Fruit fly (Drosophila melanogaster) whole organism, prepupa: ENCODE measurements around the gene CG13088.

ENCODE experiments used
- Blimp-1 ChIP-seq: fragments of 200-800 bp; sonication (Bioruptor generic); optimal IDR thresholded peaks from 3 replicates; lab custom pipeline; 2017; ENCODE audit warnings: missing biosample characterization, missing genetic modification characterization, mild to moderate bottlenecking, moderate library complexity, missing genetic modification reagents
- CG10631 ChIP-seq: fragments of 200-800 bp; sonication (Bioruptor generic); optimal IDR thresholded peaks from 2 replicates; lab custom pipeline; 2016; ENCODE audit warnings: missing biosample characterization, missing genetic modification characterization
- CG10669 ChIP-seq: fragments of 200-800 bp; sonication (Bioruptor generic); optimal IDR thresholded peaks from 3 replicates; lab custom pipeline; 2018; ENCODE audit warnings: missing biosample characterization, mild to moderate bottlenecking, missing genetic modification characterization, moderate library complexity
- CG11762 ChIP-seq: fragments of 200-800 bp; sonication (Bioruptor generic); optimal IDR thresholded peaks from 3 replicates; lab custom pipeline; 2016; ENCODE audit warnings: missing biosample characterization, missing genetic modification characterization; ENCODE audit not compliant: insufficient read depth
- CG15336 ChIP-seq: fragments of 200-800 bp; sonication (Bioruptor generic); IDR thresholded peaks from 2 replicates; pipeline ENCODE4 v1.3.6; 2022; ENCODE audit warnings: missing biosample characterization, missing genetic modification characterization
- CG1621 ChIP-seq: fragments of 200-800 bp; sonication (Bioruptor generic); optimal IDR thresholded peaks from 3 replicates; lab custom pipeline; 2018; ENCODE audit warnings: missing biosample characterization, mild to moderate bottlenecking, missing genetic modification characterization
- CG16779 ChIP-seq: fragments of 200-800 bp; sonication (Bioruptor generic); optimal IDR thresholded peaks from 3 replicates; lab custom pipeline; 2017; ENCODE audit warnings: missing biosample characterization, mild to moderate bottlenecking, missing genetic modification characterization
- CG3032 ChIP-seq: fragments of 200-800 bp; optimal IDR thresholded peaks from 2 replicates; lab custom pipeline; 2019; ENCODE audit warnings: missing biosample characterization, mild to moderate bottlenecking, missing genetic modification characterization, moderate library complexity
- CG31627 ChIP-seq: fragments of 200-800 bp; sonication (Bioruptor generic); optimal IDR thresholded peaks from 3 replicates; lab custom pipeline; 2016; ENCODE audit warnings: missing biosample characterization, missing genetic modification characterization
- CG32006 ChIP-seq: fragments of 200-800 bp; sonication (Bioruptor generic); optimal IDR thresholded peaks from 3 replicates; lab custom pipeline; 2017; ENCODE audit warnings: missing biosample characterization, mild to moderate bottlenecking, missing genetic modification characterization
- CG34406 ChIP-seq: fragments of 200-800 bp; sonication (Bioruptor generic); optimal IDR thresholded peaks from 3 replicates; lab custom pipeline; 2016; ENCODE audit warnings: missing biosample characterization, missing genetic modification characterization
- CG4318 ChIP-seq: fragments of 200-800 bp; sonication (Bioruptor generic); optimal IDR thresholded peaks from 3 replicates; lab custom pipeline; 2017; ENCODE audit warnings: missing biosample characterization, mild to moderate bottlenecking, missing genetic modification characterization
- CG6163 ChIP-seq: fragments of 200-800 bp; sonication (Bioruptor generic); IDR thresholded peaks from 3 replicates; pipeline ENCODE4 v1.3.6; 2022; ENCODE audit warnings: missing biosample characterization, missing genetic modification characterization
- CG6792 ChIP-seq: fragments of 200-800 bp; sonication (Bioruptor generic); optimal IDR thresholded peaks from 3 replicates; lab custom pipeline; 2016; ENCODE audit warnings: missing biosample characterization, missing genetic modification characterization
- CG6854 ChIP-seq: fragments of 200-800 bp; sonication (Bioruptor generic); optimal IDR thresholded peaks from 2 replicates; lab custom pipeline; 2017; ENCODE audit warnings: missing biosample characterization, mild to moderate bottlenecking, missing genetic modification characterization
- CG7368 ChIP-seq: fragments of 200-800 bp; sonication (Bioruptor generic); optimal IDR thresholded peaks from 3 replicates; lab custom pipeline; 2016; ENCODE audit warnings: missing biosample characterization, missing genetic modification characterization
- CG8119 ChIP-seq: fragments of 200-800 bp; sonication (Bioruptor generic); IDR thresholded peaks from 3 replicates; pipeline ENCODE4 v1.3.6; 2022; ENCODE audit warnings: missing biosample characterization, missing genetic modification characterization
- CG8319 ChIP-seq: fragments of 200-800 bp; sonication (Bioruptor generic); optimal IDR thresholded peaks from 3 replicates; lab custom pipeline; 2016; ENCODE audit warnings: missing biosample characterization, missing genetic modification characterization
- CG8632 ChIP-seq: fragments of 200-800 bp; sonication (Bioruptor generic); optimal IDR thresholded peaks from 3 replicates; lab custom pipeline; 2016; ENCODE audit warnings: missing biosample characterization, missing genetic modification characterization
- CG9139 ChIP-seq: fragments of 200-800 bp; sonication (Bioruptor generic); optimal IDR thresholded peaks from 3 replicates; lab custom pipeline; 2017; ENCODE audit warnings: missing biosample characterization, mild to moderate bottlenecking, missing genetic modification characterization
- Eip78C ChIP-seq: fragments of 200-800 bp; sonication (Bioruptor generic); peaks from one replicate; lab custom pipeline; 2016; ENCODE audit warnings: missing biosample characterization, missing genetic modification characterization
- Eip93F ChIP-seq: fragments of 200-800 bp; sonication (Bioruptor generic); optimal IDR thresholded peaks from 2 replicates; lab custom pipeline; 2016; ENCODE audit warnings: missing biosample characterization, mild to moderate bottlenecking, missing genetic modification characterization
- Ets96B ChIP-seq: fragments of 200-800 bp; optimal IDR thresholded peaks from 2 replicates; lab custom pipeline; 2019; ENCODE audit warnings: missing biosample characterization, mild to moderate bottlenecking, missing genetic modification characterization, moderate library complexity
- Gug ChIP-seq: fragments of 200-800 bp; sonication (Bioruptor generic); IDR thresholded peaks from 2 replicates; pipeline ENCODE4 v1.3.6; 2022; ENCODE audit warnings: missing biosample characterization, missing genetic modification characterization
- Hr38 ChIP-seq: sonication (Bioruptor generic); optimal IDR thresholded peaks from 2 replicates; lab custom pipeline; 2016; ENCODE audit warnings: missing biosample characterization, missing genetic modification characterization
- Hr39 ChIP-seq: fragments of 200-800 bp; sonication (Bioruptor generic); optimal IDR thresholded peaks from 2 replicates; lab custom pipeline; 2016; ENCODE audit warnings: missing biosample characterization, missing genetic modification characterization
- Hr4 ChIP-seq: fragments of 200-800 bp; sonication (Bioruptor generic); optimal IDR thresholded peaks from 3 replicates; lab custom pipeline; 2016; ENCODE audit warnings: missing biosample characterization, missing genetic modification characterization
- Lpt ChIP-seq: fragments of 200-800 bp; sonication (Bioruptor generic); optimal IDR thresholded peaks from 3 replicates; lab custom pipeline; 2016; ENCODE audit warnings: missing biosample characterization, missing genetic modification characterization
- Met ChIP-seq: fragments of 200-800 bp; sonication (Bioruptor generic); optimal IDR thresholded peaks from 3 replicates; lab custom pipeline; 2016; ENCODE audit warnings: missing biosample characterization, missing genetic modification characterization
- OdsH ChIP-seq: fragments of 200-800 bp; sonication (Bioruptor generic); optimal IDR thresholded peaks from 3 replicates; lab custom pipeline; 2016; ENCODE audit warnings: missing biosample characterization, missing genetic modification characterization
- Smox ChIP-seq: fragments of 200-800 bp; sonication (Bioruptor generic); optimal IDR thresholded peaks from 3 replicates; lab custom pipeline; 2016; ENCODE audit warnings: missing biosample characterization, missing genetic modification characterization
- Sox102F ChIP-seq: fragments of 200-800 bp; sonication (Bioruptor generic); optimal IDR thresholded peaks from 2 replicates; lab custom pipeline; 2016; ENCODE audit warnings: missing biosample characterization, mild to moderate bottlenecking, missing genetic modification characterization
- Sox15 ChIP-seq: fragments of 200-800 bp; sonication (Bioruptor generic); optimal IDR thresholded peaks from 3 replicates; lab custom pipeline; 2016; ENCODE audit warnings: missing biosample characterization, missing genetic modification characterization
- achi ChIP-seq: fragments of 200-800 bp; sonication (Bioruptor generic); optimal IDR thresholded peaks from 3 replicates; lab custom pipeline; 2016; ENCODE audit warnings: missing biosample characterization, missing genetic modification characterization
- acj6 ChIP-seq: fragments of 200-800 bp; sonication (Bioruptor generic); optimal IDR thresholded peaks from 3 replicates; lab custom pipeline; 2016; ENCODE audit warnings: missing biosample characterization, missing genetic modification characterization
- cyc ChIP-seq: fragments of 200-800 bp; sonication (Bioruptor generic); optimal IDR thresholded peaks from 3 replicates; lab custom pipeline; 2016; ENCODE audit warnings: missing biosample characterization, missing genetic modification characterization
- dac ChIP-seq: fragments of 200-800 bp; sonication (Bioruptor generic); optimal IDR thresholded peaks from 2 replicates; lab custom pipeline; 2017; ENCODE audit warnings: missing biosample characterization, mild to moderate bottlenecking, missing genetic modification characterization
- dsx ChIP-seq: fragments of 200-800 bp; optimal IDR thresholded peaks from 3 replicates; lab custom pipeline; 2019; ENCODE audit warnings: missing biosample characterization, mild to moderate bottlenecking, missing genetic modification characterization, moderate library complexity; ENCODE audit not compliant: poor library complexity, severe bottlenecking
- eg ChIP-seq: fragments of 200-800 bp; sonication (Bioruptor generic); IDR thresholded peaks from 3 replicates; pipeline ENCODE4 v1.3.6; 2022; ENCODE audit warnings: missing biosample characterization, missing genetic modification characterization
- esn ChIP-seq: fragments of 200-800 bp; sonication (Bioruptor generic); optimal IDR thresholded peaks from 2 replicates; lab custom pipeline; 2016; ENCODE audit warnings: missing biosample characterization, mild to moderate bottlenecking, missing genetic modification characterization, moderate library complexity
- fd59A ChIP-seq: fragments of 200-800 bp; sonication (Bioruptor generic); optimal IDR thresholded peaks from 2 replicates; lab custom pipeline; 2017; ENCODE audit warnings: missing biosample characterization, mild to moderate bottlenecking, missing genetic modification characterization, missing genetic modification reagents
- fd85E ChIP-seq: fragments of 200-800 bp; sonication (Bioruptor generic); optimal IDR thresholded peaks from 3 replicates; lab custom pipeline; 2016; ENCODE audit warnings: missing biosample characterization, missing genetic modification characterization
- lz ChIP-seq: fragments of 200-800 bp; sonication (Bioruptor generic); optimal IDR thresholded peaks from 3 replicates; lab custom pipeline; 2016; ENCODE audit warnings: missing biosample characterization, missing genetic modification characterization
- net ChIP-seq: fragments of 200-800 bp; sonication (Bioruptor generic); optimal IDR thresholded peaks from 3 replicates; lab custom pipeline; 2016; ENCODE audit warnings: missing biosample characterization, missing genetic modification characterization
- pdm3 ChIP-seq: fragments of 200-800 bp; sonication (Bioruptor generic); optimal IDR thresholded peaks from 3 replicates; lab custom pipeline; 2016; ENCODE audit warnings: missing biosample characterization, missing genetic modification characterization
- spab ChIP-seq: fragments of 200-800 bp; sonication (Bioruptor generic); optimal IDR thresholded peaks from 2 replicates; lab custom pipeline; 2017; ENCODE audit warnings: missing biosample characterization, mild to moderate bottlenecking, missing genetic modification characterization, missing genetic modification reagents
- svp ChIP-seq: fragments of 200-800 bp; sonication (Bioruptor generic); peaks from one replicate; lab custom pipeline; 2016; ENCODE audit warnings: missing biosample characterization, missing genetic modification characterization
- topi ChIP-seq: fragments of 200-800 bp; sonication (Bioruptor generic); optimal IDR thresholded peaks from 3 replicates; lab custom pipeline; 2016; ENCODE audit warnings: missing biosample characterization, missing genetic modification characterization
- vri ChIP-seq: fragments of 200-800 bp; sonication (Bioruptor generic); optimal IDR thresholded peaks from 3 replicates; lab custom pipeline; 2016; ENCODE audit warnings: missing biosample characterization, mild to moderate bottlenecking, missing genetic modification characterization

CG13088 gene

dm6 chr2L:8463144-8464106 is 25.4 kb upstream of the CG13088 start, which contains the start of gene Agpat2 (continued):
- TF ChIP-seq CG32006 (GFP tag; lab: Kevin White, UChicago) (peak; percentile 61), CG7368 (GFP tag; lab: Kevin White, UChicago) (peak; percentile 64), Gug (GFP tag; lab: Robert Waterston, UW) (no peak), eg (GFP tag; lab: Robert Waterston, UW) (0 out of 3 replicates have a peak, but pooled peaks have one; percentile 11), CG8632 (GFP tag; lab: Kevin White, UChicago) (peak; percentile 59), svp (GFP tag; lab: Kevin White, UChicago) (peak; percentile 87), fd59A (GFP tag; lab: Kevin White, UChicago) (no peak), achi (GFP tag; lab: Kevin White, UChicago) (peak; percentile 59), CG10631 (GFP tag; lab: Kevin White, UChicago) (peak; percentile 59), dsx (GFP tag; lab: Kevin White, UChicago) (peak; percentile 27), Sox15 (GFP tag; lab: Kevin White, UChicago) (peak; percentile 28), Blimp-1 (GFP tag; lab: Kevin White, UChicago) (peak; percentile 27), Hr39 (peak; percentile 79), net (GFP tag; lab: Kevin White, UChicago) (peak; percentile 48), CG9139 (no peak), dac (GFP tag; lab: Kevin White, UChicago) (no peak), lz (GFP tag; lab: Kevin White, UChicago) (peak; percentile 75), spab (GFP tag; lab: Kevin White, UChicago) (peak; percentile 57), CG6792 (GFP tag; lab: Kevin White, UChicago) (peak; percentile 65), Smox (peak; percentile 76), topi (GFP tag; lab: Kevin White, UChicago) (peak; percentile 79), Met (GFP tag; lab: Kevin White, UChicago) (peak; percentile 82), CG16779 (no peak), CG4318 (GFP tag; lab: Kevin White, UChicago) (peak; percentile 10), OdsH (GFP tag; lab: Kevin White, UChicago) (peak; percentile 64), vri (GFP tag; lab: Kevin White, UChicago) (peak; percentile 68), CG6163 (GFP tag; lab: Robert Waterston, UW) (peak; percentile 73), CG34406 (GFP tag; lab: Kevin White, UChicago) (peak; percentile 64), acj6 (GFP tag; lab: Kevin White, UChicago) (peak; percentile 64), CG10669 (peak; percentile 62), Ets96B (peak; percentile 53), Lpt (GFP tag; lab: Kevin White, UChicago) (peak; percentile 2), CG11762 (peak; percentile 20), Eip78C (GFP tag; lab: Kevin White, UChicago) (peak; percentile 92), Hr38 (no peak), esn (GFP tag; lab: Kevin White, UChicago) (peak; percentile 82), CG3032 (tag; lab: Kevin White, UChicago) (peak; percentile 51), cyc (GFP tag; lab: Kevin White, UChicago) (peak; percentile 80)

- TF ChIP-seq Hr38 (no peak), CG1621 (peak; percentile 2), CG31627 (GFP tag; lab: Kevin White, UChicago) (peak; percentile 63), CG8119 (GFP tag; lab: Robert Waterston, UW) (peak; percentile 56; the same call in 1 of the 3 replicates), Lpt (GFP tag; lab: Kevin White, UChicago) (peak; percentile 18), Sox102F (GFP tag; lab: Kevin White, UChicago) (peak; percentile 58), svp (GFP tag; lab: Kevin White, UChicago) (peak; percentile 90), eg (GFP tag; lab: Robert Waterston, UW) (peak; percentile 68), acj6 (GFP tag; lab: Kevin White, UChicago) (peak; percentile 48), Hr4 (GFP tag; lab: Kevin White, UChicago) (peak; percentile 77), Gug (GFP tag; lab: Robert Waterston, UW) (no peak), pdm3 (GFP tag; lab: Kevin White, UChicago) (peak; percentile 64), dac (GFP tag; lab: Kevin White, UChicago) (no peak), fd85E (GFP tag; lab: Kevin White, UChicago) (no peak), Eip93F (peak; percentile 51), CG15336 (GFP tag; lab: Robert Waterston, UW) (peak; percentile 49; the same call in 1 of the 2 replicates), CG8319 (GFP tag; lab: Kevin White, UChicago) (no peak), CG9139 (peak; percentile 0), CG6854 (GFP tag; lab: Kevin White, UChicago) (no peak)
Observed at dm6 chr2L:8464107-8464582, 24.6 kb upstream of the CG13088 start, which contains the start of gene prg. Gene prg, plus strand, starts transcription at chr2L:8464488.
